Worm (Caenorhabditis elegans): ENCODE results near the gene let-858.

DNA sequence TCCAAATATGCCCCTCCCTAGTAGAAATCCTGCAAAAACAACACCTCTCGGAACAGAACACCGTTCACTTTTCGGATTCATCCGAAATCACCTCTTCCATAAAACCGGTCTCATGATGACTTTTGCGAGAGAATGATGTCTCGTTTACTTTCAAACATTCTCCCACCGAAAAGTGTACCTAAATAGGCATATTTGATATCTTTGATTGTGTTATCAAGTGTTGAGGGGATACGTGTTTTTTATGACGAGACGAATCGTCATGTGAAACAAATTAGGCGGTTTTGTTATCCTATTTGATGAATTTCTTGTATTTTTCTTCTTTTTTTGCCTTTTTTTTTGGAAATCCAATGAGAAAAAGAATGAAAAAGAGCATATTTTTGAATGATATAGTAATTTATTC is 7.0 kb upstream of the let-858 start:
- TF ChIP-seq zip-4 (GFP tag; optimal IDR thresholded peaks at IDR 0.05) (no peak), unc-130 (tag; optimal IDR thresholded peaks at IDR 0.05) (no peak), nhr-90 (tag; optimal IDR thresholded peaks at IDR 0.05; ENCODE audit: poor library complexity) (no peak), ets-5 (GFP tag; IDR thresholded peaks at IDR 0.05) (no peak), aha-1 (tag; optimal IDR thresholded peaks at IDR 0.05) (no peak), ceh-82 (tag; optimal IDR thresholded peaks at IDR 0.05) (no peak), ztf-4 (tag; optimal IDR thresholded peaks at IDR 0.05) (no peak), nhr-237 (tag; optimal IDR thresholded peaks at IDR 0.05) (no peak)
